Worm (Caenorhabditis elegans) whole organism, L4 larva: ENCODE measurements around the gene clec-185.

Experiments used
- F10B5.3 ChIP-seq: sonication (generic microtip); optimal IDR thresholded peaks from 2 replicates; lab custom pipeline; 2016; ENCODE audit warnings: mild to moderate bottlenecking, missing genetic modification characterization, missing compliant biosample characterization
- F49E8.2 ChIP-seq: sonication (generic microtip); optimal IDR thresholded peaks from 2 replicates; lab custom pipeline; 2016; ENCODE audit warnings: missing compliant biosample characterization, mild to moderate bottlenecking, missing genetic modification characterization, borderline replicate concordance
- R02D3.7 ChIP-seq: fragments of 150-350 bp; sonication (generic microtip); optimal IDR thresholded peaks from 3 replicates; lab custom pipeline; 2014; ENCODE audit warnings: missing biosample characterization, missing genetic modification characterization
- T26A8.4 ChIP-seq: fragments of 200-800 bp; sonication (Bioruptor generic); IDR thresholded peaks from 2 replicates; pipeline ENCODE4 v1.3.6; 2022; ENCODE audit warnings: missing genetic modification characterization, missing compliant biosample characterization
- Y5F2A.4 ChIP-seq: fragments of 200-800 bp; sonication (Bioruptor generic); optimal IDR thresholded peaks from 2 replicates; lab custom pipeline; 2018; ENCODE audit warnings: mild to moderate bottlenecking, missing genetic modification characterization, missing compliant biosample characterization
- Y75B8A.6 ChIP-seq: fragments of 200-800 bp; sonication (Bioruptor generic); IDR thresholded peaks from 2 replicates; pipeline ENCODE4 v1.3.6; 2022; ENCODE audit warnings: missing genetic modification reagents, missing genetic modification characterization, missing compliant biosample characterization
- ZK337.2 ChIP-seq: fragments of 200-800 bp; sonication (Bioruptor generic); IDR thresholded peaks from 2 replicates; pipeline ENCODE4 v1.3.6; 2022; ENCODE audit warnings: missing genetic modification reagents, missing genetic modification characterization, missing compliant biosample characterization
- aly-2 ChIP-seq: sonication (generic microtip); optimal IDR thresholded peaks from 2 replicates; lab custom pipeline; 2018; ENCODE audit warnings: missing biosample characterization, missing genetic modification characterization
- ama-1 ChIP-seq: fragments of 150-350 bp; optimal IDR thresholded peaks from 2 replicates; lab custom pipeline; 2014; ENCODE audit warnings: inconsistent platforms, mixed read lengths
- ceh-44 ChIP-seq: fragments of 200-800 bp; sonication (Bioruptor generic); IDR thresholded peaks from 2 replicates; pipeline ENCODE4 v1.3.6; 2022; ENCODE audit warnings: missing genetic modification reagents, missing genetic modification characterization, missing compliant biosample characterization
- ceh-82 ChIP-seq: sonication (generic microtip); optimal IDR thresholded peaks from 2 replicates; lab custom pipeline; 2017; ENCODE audit warnings: missing biosample characterization, missing genetic modification characterization
- daf-12 ChIP-seq: fragments of 150-350 bp; optimal IDR thresholded peaks from 2 replicates; lab custom pipeline; 2014; ENCODE audit warnings: missing biosample characterization, missing genetic modification reagents, missing genetic modification characterization
- daf-16 ChIP-seq, 3 experiments: sonication (generic microtip); optimal IDR thresholded peaks; 2 replicates each; lab custom pipeline; 2016 to 2017; ENCODE audit warnings: missing genetic modification characterization in 3 of 3, missing genetic modification reagents in 3 of 3, mild to moderate bottlenecking in 2 of 3, missing compliant biosample characterization in 2 of 3, missing biosample characterization in 1 of 3, moderate library complexity in 1 of 3
- dmd-8 ChIP-seq: fragments of 200-800 bp; sonication (Bioruptor generic); IDR thresholded peaks from 2 replicates; pipeline ENCODE4 v1.3.6; 2022; ENCODE audit warnings: missing genetic modification characterization, missing compliant biosample characterization
- dmd-9 ChIP-seq: fragments of 200-800 bp; sonication (Bioruptor generic); IDR thresholded peaks from 2 replicates; pipeline ENCODE4 v1.3.6; 2022; ENCODE audit warnings: missing genetic modification reagents, missing genetic modification characterization, missing compliant biosample characterization
- dve-1 ChIP-seq: sonication (generic microtip); optimal IDR thresholded peaks from 2 replicates; lab custom pipeline; 2017; ENCODE audit warnings: antibody characterized with exemption, mild to moderate bottlenecking, missing genetic modification characterization, missing compliant biosample characterization; ENCODE audit not compliant: insufficient read depth
- egl-43 ChIP-seq: fragments of 200-800 bp; sonication (Bioruptor generic); IDR thresholded peaks from 2 replicates; pipeline ENCODE4 v1.3.6; 2022; ENCODE audit warnings: missing genetic modification reagents, missing genetic modification characterization, missing compliant biosample characterization
- fkh-10 ChIP-seq: fragments of 150-350 bp; optimal IDR thresholded peaks from 2 replicates; lab custom pipeline; 2014; ENCODE audit warnings: missing biosample characterization, missing genetic modification reagents, missing genetic modification characterization
- fos-1 ChIP-seq: fragments of 150-350 bp; optimal IDR thresholded peaks from 2 replicates; lab custom pipeline; 2014; ENCODE audit warnings: missing biosample characterization, missing genetic modification characterization
- gei-8 ChIP-seq: fragments of 200-800 bp; sonication (Bioruptor generic); optimal IDR thresholded peaks from 2 replicates; lab custom pipeline; 2018; ENCODE audit warnings: mild to moderate bottlenecking, missing genetic modification characterization, missing compliant biosample characterization
- hlh-30 ChIP-seq: sonication (generic microtip); optimal IDR thresholded peaks from 2 replicates; lab custom pipeline; 2017; ENCODE audit warnings: antibody characterized with exemption, mild to moderate bottlenecking, missing genetic modification characterization, missing compliant biosample characterization; ENCODE audit not compliant: insufficient read depth
- lin-15B ChIP-seq: fragments of 150-350 bp; sonication (generic microtip); optimal IDR thresholded peaks from 3 replicates; lab custom pipeline; 2014; ENCODE audit warnings: missing biosample characterization, missing genetic modification characterization
- lin-39 ChIP-seq: fragments of 150-350 bp; optimal IDR thresholded peaks from 2 replicates; lab custom pipeline; 2014; ENCODE audit warnings: missing biosample characterization, missing genetic modification reagents, missing genetic modification characterization
- lir-3 ChIP-seq: sonication (generic microtip); optimal IDR thresholded peaks from 2 replicates; lab custom pipeline; 2016; ENCODE audit warnings: mild to moderate bottlenecking, missing genetic modification characterization, missing compliant biosample characterization
- lsy-2 ChIP-seq, 2 experiments: fragments of 150-350 bp in 1 of 2; sonication (generic microtip) in 1 of 2; optimal IDR thresholded peaks; 2 replicates each; lab custom pipeline; 2014 to 2017; ENCODE audit warnings: missing biosample characterization in 2 of 2, missing genetic modification characterization in 2 of 2
- madf-9 ChIP-seq: fragments of 200-800 bp; sonication (Bioruptor generic); conservative IDR thresholded peaks from 2 replicates; pipeline ENCODE4 v1.3.6; 2022; ENCODE audit warnings: missing genetic modification reagents, missing genetic modification characterization, missing compliant biosample characterization
- mdl-1 ChIP-seq, 2 experiments: fragments of 150-350 bp in 1 of 2; sonication (generic microtip) in 1 of 2; optimal IDR thresholded peaks; 2 replicates each; lab custom pipeline; 2014 to 2017; ENCODE audit warnings: missing biosample characterization in 2 of 2, missing genetic modification characterization in 2 of 2
- mes-2 ChIP-seq: sonication (generic microtip); optimal IDR thresholded peaks from 2 replicates; lab custom pipeline; 2016; ENCODE audit warnings: missing genotype, mild to moderate bottlenecking, missing genetic modification characterization, missing compliant biosample characterization; ENCODE audit not compliant: poor library complexity, severe bottlenecking
- mxl-3 ChIP-seq: fragments of 200-800 bp; sonication (Bioruptor generic); optimal IDR thresholded peaks from 2 replicates; lab custom pipeline; 2018; ENCODE audit warnings: mild to moderate bottlenecking, missing genetic modification characterization, missing compliant biosample characterization
- nhr-10 ChIP-seq: fragments of 150-350 bp; optimal IDR thresholded peaks from 2 replicates; lab custom pipeline; 2014; ENCODE audit warnings: missing biosample characterization, missing genetic modification characterization
- nhr-111 ChIP-seq: fragments of 200-800 bp; sonication (Bioruptor generic); optimal IDR thresholded peaks from 2 replicates; lab custom pipeline; 2018; ENCODE audit warnings: mild to moderate bottlenecking, missing genetic modification characterization, missing compliant biosample characterization
- nhr-237 ChIP-seq: sonication (generic microtip); optimal IDR thresholded peaks from 2 replicates; lab custom pipeline; 2017; ENCODE audit warnings: missing biosample characterization, missing genetic modification characterization
- nhr-25 ChIP-seq: sonication (generic microtip); optimal IDR thresholded peaks from 2 replicates; lab custom pipeline; 2017; ENCODE audit warnings: missing genetic modification characterization, mild to moderate bottlenecking, missing compliant biosample characterization, antibody characterized with exemption, moderate library complexity, borderline replicate concordance; ENCODE audit not compliant: insufficient read depth
- nhr-28 ChIP-seq: fragments of 150-350 bp; optimal IDR thresholded peaks from 2 replicates; lab custom pipeline; 2014; ENCODE audit warnings: missing biosample characterization, missing genetic modification characterization
- nhr-42 ChIP-seq: fragments of 200-800 bp; sonication (Bioruptor generic); IDR thresholded peaks from 2 replicates; pipeline ENCODE4 v1.3.6; 2022; ENCODE audit warnings: missing genetic modification characterization, missing compliant biosample characterization
- nhr-48 ChIP-seq: sonication (generic microtip); optimal IDR thresholded peaks from 2 replicates; lab custom pipeline; 2016; ENCODE audit warnings: mild to moderate bottlenecking, missing genetic modification characterization, missing compliant biosample characterization
- nhr-6 ChIP-seq: fragments of 150-350 bp; optimal IDR thresholded peaks from 2 replicates; lab custom pipeline; 2014; ENCODE audit warnings: missing biosample characterization, missing genetic modification characterization
- nhr-76 ChIP-seq: fragments of 150-350 bp; optimal IDR thresholded peaks from 2 replicates; lab custom pipeline; 2014; ENCODE audit warnings: missing biosample characterization, missing genetic modification characterization
- nhr-77 ChIP-seq: fragments of 150-350 bp; optimal IDR thresholded peaks from 2 replicates; lab custom pipeline; 2014; ENCODE audit warnings: missing biosample characterization, missing genetic modification characterization
- php-3 ChIP-seq: fragments of 200-800 bp; sonication (Bioruptor generic); IDR thresholded peaks from 2 replicates; pipeline ENCODE4 v1.3.6; 2022; ENCODE audit warnings: missing genetic modification reagents, missing genetic modification characterization, missing compliant biosample characterization
- rbr-2 ChIP-seq: sonication (generic microtip); optimal IDR thresholded peaks from 2 replicates; lab custom pipeline; 2016; ENCODE audit warnings: missing genotype, missing genetic modification characterization, missing compliant biosample characterization
- snpc-4 ChIP-seq: fragments of 150-350 bp; optimal IDR thresholded peaks from 2 replicates; lab custom pipeline; 2014; ENCODE audit warnings: missing biosample characterization, missing genetic modification characterization
- spr-1 ChIP-seq: sonication (generic microtip); optimal IDR thresholded peaks from 2 replicates; lab custom pipeline; 2016; ENCODE audit warnings: mild to moderate bottlenecking, missing genetic modification characterization, missing compliant biosample characterization
- unc-130 ChIP-seq: sonication (generic microtip); optimal IDR thresholded peaks from 2 replicates; lab custom pipeline; 2016; ENCODE audit warnings: missing genetic modification reagents, missing genetic modification characterization, missing compliant biosample characterization
- unc-62 ChIP-seq, 3 experiments: fragments of 150-350 bp in 1 of 3; sonication (generic microtip); optimal IDR thresholded peaks in 2 of 3; peaks in 1 of 3; 1 replicate in 1 of 3; 2 replicates in 2 of 3; lab custom pipeline; 2014 to 2017; ENCODE audit warnings: missing biosample characterization in 3 of 3, missing genetic modification characterization in 3 of 3, missing genetic modification reagents in 3 of 3, missing genotype in 1 of 3
- zfp-2 ChIP-seq: sonication (generic microtip); optimal IDR thresholded peaks from 2 replicates; lab custom pipeline; 2016; ENCODE audit warnings: mild to moderate bottlenecking, missing genetic modification characterization, missing compliant biosample characterization
- zip-2 ChIP-seq: fragments of 150-350 bp; optimal IDR thresholded peaks from 2 replicates; lab custom pipeline; 2014; ENCODE audit warnings: missing biosample characterization, missing genetic modification characterization
- ztf-11 ChIP-seq: fragments of 150-350 bp; optimal IDR thresholded peaks from 2 replicates; lab custom pipeline; 2014; ENCODE audit warnings: missing biosample characterization, missing genetic modification characterization
- ztf-7 ChIP-seq: fragments of 150-350 bp; optimal IDR thresholded peaks from 2 replicates; lab custom pipeline; 2014; ENCODE audit warnings: missing biosample characterization, missing genetic modification characterization

clec-185 gene

DNA sequence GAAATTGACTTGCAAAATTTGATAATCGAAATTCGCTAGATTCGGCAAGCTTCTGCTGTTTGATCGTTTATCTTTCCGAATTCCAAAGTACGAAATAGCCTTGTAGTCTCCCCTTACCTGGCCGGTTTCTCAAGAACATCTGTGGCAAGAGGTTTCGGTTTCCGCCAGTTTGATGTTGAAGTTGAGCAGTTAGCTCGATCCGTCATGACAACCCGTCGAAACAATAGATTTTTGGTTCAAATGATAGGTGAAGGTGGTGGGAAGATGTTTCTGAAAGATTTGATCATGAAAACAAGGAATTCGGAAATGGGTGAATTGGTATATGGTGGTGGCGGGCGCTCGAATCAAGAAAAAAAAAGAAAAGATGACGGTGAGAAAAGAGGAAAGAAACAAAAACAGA, 40.0 kb upstream of the clec-185 start, which contains the start of gene acs-20:
acs-20 (minus strand) TSS at position 270 of the 400 bp plus-strand sequence.
- TF ChIP-seq ama-1 (peak; percentile 1), nhr-237 (tag; lab: Kevin White, UChicago) (no peak), unc-62 (GFP tag; optimal IDR thresholded peaks at IDR 0.05 in 1 of 2; lab: Kevin White, UChicago) (peak in 1 of 2 experiments; percentile 76), unc-62 (tag; optimal IDR thresholded peaks at IDR 0.05; lab: Kevin White, UChicago) (no peak)

DNA sequence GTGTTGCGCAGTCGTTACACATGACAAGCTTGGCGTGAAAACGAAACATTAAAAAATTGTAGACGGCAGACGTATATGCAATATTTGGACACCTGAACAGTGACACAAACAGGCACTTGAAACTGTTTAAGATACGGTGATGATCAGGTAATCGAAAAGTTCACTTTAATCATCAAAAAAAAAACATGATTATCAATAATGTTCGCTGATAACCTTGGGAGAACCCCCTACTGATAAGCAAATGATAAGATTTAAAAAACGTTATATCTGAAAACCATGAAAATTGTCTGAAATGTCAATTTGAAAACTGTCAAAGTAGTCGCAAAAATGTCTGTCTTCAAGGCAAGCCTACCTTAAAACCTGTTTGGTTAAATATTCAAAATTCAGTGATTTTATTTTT, 38.5 kb upstream of the clec-185 start:
- TF ChIP-seq egl-43 (GFP tag; lab: Robert Waterston, UW) (no peak), ztf-7 (tag; lab: Kevin White, UChicago) (peak; percentile 50), zip-2 (tag; lab: Kevin White, UChicago) (no peak), snpc-4 (tag; lab: Kevin White, UChicago) (no peak), gei-8 (GFP tag; lab: Kevin White, UChicago) (no peak), unc-130 (GFP tag; lab: Kevin White, UChicago) (no peak), nhr-76 (tag; lab: Kevin White, UChicago) (no peak), mes-2 (no peak), hlh-30 (tag; lab: Kevin White, UChicago) (peak; percentile 45), lin-39 (tag; lab: Kevin White, UChicago) (no peak), lir-3 (tag; lab: Kevin White, UChicago) (no peak), nhr-28 (peak; percentile 11), nhr-77 (no peak), aly-2 (tag; lab: Kevin White, UChicago) (no peak), dmd-8 (GFP tag; lab: Robert Waterston, UW) (no peak), T26A8.4 (GFP tag; lab: Robert Waterston, UW) (no peak), dmd-9 (GFP tag; lab: Robert Waterston, UW) (no peak), fos-1 (tag; lab: Kevin White, UChicago) (no peak), daf-12 (no peak), unc-62 (GFP tag; optimal IDR thresholded peaks at IDR 0.05 in 1 of 2; lab: Kevin White, UChicago) (no peak), unc-62 (tag; optimal IDR thresholded peaks at IDR 0.05; lab: Kevin White, UChicago) (no peak), nhr-48 (tag; lab: Kevin White, UChicago) (peak; percentile 38), daf-16 (GFP tag; optimal IDR thresholded peaks at IDR 0.05; lab: Kevin White, UChicago) (no peak), daf-16 (tag; optimal IDR thresholded peaks at IDR 0.05; lab: Kevin White, UChicago) (peak; percentile 67), nhr-42 (no peak), nhr-111 (GFP tag; lab: Kevin White, UChicago) (no peak), lsy-2 (tag; optimal IDR thresholded peaks at IDR 0.05; lab: Kevin White, UChicago) (peak in 1 of 2 experiments; percentile 17), Y5F2A.4 (no peak), R02D3.7 (no peak), lin-15B (tag; lab: Kevin White, UChicago) (no peak), ZK337.2 (GFP tag; lab: Robert Waterston, UW) (no peak), ama-1 (no peak), rbr-2 (tag; lab: Kevin White, UChicago) (no peak), ztf-11 (tag; lab: Kevin White, UChicago) (no peak), zfp-2 (tag; lab: Kevin White, UChicago) (no peak), F49E8.2 (no peak), spr-1 (no peak), dve-1 (tag; lab: Kevin White, UChicago) (peak; percentile 83), php-3 (GFP tag; lab: Robert Waterston, UW) (peak; percentile 65), fkh-10 (GFP tag; lab: Kevin White, UChicago) (no peak), F10B5.3 (no peak), Y75B8A.6 (no peak), madf-9 (GFP tag; lab: Robert Waterston, UW) (no peak), ceh-82 (tag; lab: Kevin White, UChicago) (no peak), ceh-44 (GFP tag; lab: Robert Waterston, UW) (no peak), mxl-3 (GFP tag; lab: Kevin White, UChicago) (peak; percentile 11), nhr-10 (tag; lab: Kevin White, UChicago) (no peak), mdl-1 (tag; optimal IDR thresholded peaks at IDR 0.05; lab: Kevin White, UChicago) (no peak), nhr-6 (tag; lab: Kevin White, UChicago) (no peak), nhr-25 (no peak)
